ENCODE assay signal across 2 fruit fly cellular contexts in the genomic region with DNA sequence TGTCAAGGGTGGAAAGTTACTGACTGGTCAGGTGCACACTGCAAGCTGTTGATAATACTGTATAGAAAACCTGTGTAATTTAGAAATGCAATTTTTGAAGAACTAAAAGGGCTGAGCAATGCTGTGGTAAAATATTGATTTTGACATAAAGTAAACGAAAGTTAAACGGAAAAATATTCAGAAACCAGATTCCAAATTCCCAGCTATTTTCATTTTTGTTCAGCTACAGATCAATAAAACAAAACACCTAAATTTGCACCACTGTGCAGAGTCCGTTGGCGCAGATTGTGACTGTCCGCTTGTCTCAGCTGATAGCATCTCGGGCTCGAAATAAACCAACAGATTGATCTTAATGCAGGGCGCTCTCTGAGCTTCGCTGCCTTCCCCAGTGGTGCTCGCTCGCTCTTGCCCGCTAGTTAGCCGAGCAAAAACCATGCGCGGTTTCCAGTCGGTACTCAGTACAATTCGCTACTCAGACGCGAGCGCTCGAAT.
TF ChIP-seq lines count a peak whose summit lies in the region.

A gene (plus strand): TSS at position 452 of the 492 bp plus-strand sequence.

TF ChIP-seq in whole organism, embryonic, 481 proteins besides CTCF, POLR2A, EP300 and RAD21 (continued from another document and continues in another):
- TF ChIP-seq Bgb (GFP tag; IDR thresholded peaks at IDR 0.05; lab: Robert Waterston, UW; ENCODE audit: partially characterized antibody) (peak; percentile 24; the same call in 1 of the 2 replicates), CG8478 (optimal IDR thresholded peaks at IDR 0.05; lab: Kevin White, UChicago) (no peak), D (optimal IDR thresholded peaks at IDR 0.05; lab: Kevin White, UChicago) (no peak), D (GFP tag; optimal IDR thresholded peaks at IDR 0.05; lab: Kevin White, UChicago) (no peak), CG12299 (tag; optimal IDR thresholded peaks at IDR 0.05; lab: Kevin White, UChicago) (no peak), CG10209 (GFP tag; optimal IDR thresholded peaks at IDR 0.05; lab: Kevin White, UChicago) (no peak), ind (GFP tag; optimal IDR thresholded peaks at IDR 0.05; lab: Kevin White, UChicago) (peak; percentile 25), CG2199 (GFP tag; IDR thresholded peaks at IDR 0.05; lab: Robert Waterston, UW) (0 out of 3 replicates have a peak, but pooled peaks have one; percentile 64), chinmo (GFP tag; IDR thresholded peaks at IDR 0.05; lab: Robert Waterston, UW; ENCODE audit: partially characterized antibody) (peak; percentile 93), slbo (GFP tag; IDR thresholded peaks at IDR 0.05; lab: Robert Waterston, UW) (no peak), da (GFP tag; optimal IDR thresholded peaks at IDR 0.05; lab: Kevin White, UChicago) (no peak), CG11398 (GFP tag; optimal IDR thresholded peaks at IDR 0.05; lab: Kevin White, UChicago) (no peak), CG18262 (tag; optimal IDR thresholded peaks at IDR 0.05; lab: Kevin White, UChicago) (no peak), Fer1 (GFP tag; optimal IDR thresholded peaks at IDR 0.05; lab: Kevin White, UChicago) (peak; percentile 30), CG14441 (GFP tag; IDR thresholded peaks at IDR 0.05; lab: Robert Waterston, UW) (peak; percentile 45; the same call in 1 of the 2 replicates), CG34376 (GFP tag; optimal IDR thresholded peaks at IDR 0.05; lab: Kevin White, UChicago) (peak; percentile 79), YL-1 (GFP tag; optimal IDR thresholded peaks at IDR 0.05; lab: Kevin White, UChicago) (no peak), CG2678 (tag; optimal IDR thresholded peaks at IDR 0.05; lab: Kevin White, UChicago) (peak; percentile 55), CG10321 (GFP tag; IDR thresholded peaks at IDR 0.05; lab: Robert Waterston, UW) (no peak), CG32532 (GFP tag; IDR thresholded peaks at IDR 0.05; lab: Robert Waterston, UW) (peak; percentile 58; the same call in 1 of the 2 replicates), sens (GFP tag; lab: Kevin White, UChicago) (peak; percentile 39), Sox100B (GFP tag; optimal IDR thresholded peaks at IDR 0.05; lab: Kevin White, UChicago) (peak; percentile 31), CG18599 (GFP tag; optimal IDR thresholded peaks at IDR 0.05; lab: Kevin White, UChicago) (no peak), Dfd (GFP tag; optimal IDR thresholded peaks at IDR 0.05; lab: Kevin White, UChicago) (no peak), zen (tag; optimal IDR thresholded peaks at IDR 0.05; lab: Kevin White, UChicago) (no peak), trh (GFP tag; optimal IDR thresholded peaks at IDR 0.05; lab: Kevin White, UChicago) (no peak), so (GFP tag; IDR thresholded peaks at IDR 0.05; lab: Robert Waterston, UW) (0 out of 3 replicates have a peak, but pooled peaks have one; percentile 7), crc (GFP tag; optimal IDR thresholded peaks at IDR 0.05; lab: Kevin White, UChicago) (no peak), mirr (GFP tag; optimal IDR thresholded peaks at IDR 0.05; lab: Kevin White, UChicago) (peak; percentile 34), pita (GFP tag; optimal IDR thresholded peaks at IDR 0.05; lab: Kevin White, UChicago) (no peak), CG17361 (GFP tag; IDR thresholded peaks at IDR 0.05; lab: Robert Waterston, UW) (0 out of 3 replicates have a peak, but pooled peaks have one; percentile 39), D19B (GFP tag; optimal IDR thresholded peaks at IDR 0.05; lab: Kevin White, UChicago) (peak; percentile 6), vvl (GFP tag; IDR thresholded peaks at IDR 0.05; lab: Robert Waterston, UW) (peak; percentile 23; the same call in 1 of the 2 replicates), lab (GFP tag; optimal IDR thresholded peaks at IDR 0.05; lab: Kevin White, UChicago) (peak; percentile 48), lbe (GFP tag; optimal IDR thresholded peaks at IDR 0.05; lab: Kevin White, UChicago) (peak; percentile 39), CG11085 (GFP tag; IDR thresholded peaks at IDR 0.05; lab: Robert Waterston, UW) (no peak), ham (GFP tag; IDR thresholded peaks at IDR 0.05; lab: Robert Waterston, UW) (no peak), CG5953 (GFP tag; IDR thresholded peaks at IDR 0.05; lab: Robert Waterston, UW) (no peak), CG13287 (GFP tag; IDR thresholded peaks at IDR 0.05; lab: Robert Waterston, UW; ENCODE audit: partially characterized antibody) (peak; percentile 50; the same call in 1 of the 2 replicates), btn (GFP tag; optimal IDR thresholded peaks at IDR 0.05; lab: Kevin White, UChicago) (no peak), gt (GFP tag; IDR thresholded peaks at IDR 0.05; lab: Robert Waterston, UW) (no peak), CG31441 (GFP tag; IDR thresholded peaks at IDR 0.05; lab: Robert Waterston, UW) (peak; percentile 30; the same call in 1 of the 2 replicates), usp (GFP tag; optimal IDR thresholded peaks at IDR 0.05; lab: Kevin White, UChicago) (no peak), ATbp (GFP tag; optimal IDR thresholded peaks at IDR 0.05; lab: Kevin White, UChicago) (no peak), CG6654 (GFP tag; optimal IDR thresholded peaks at IDR 0.05; lab: Kevin White, UChicago) (no peak), CrebB (tag; optimal IDR thresholded peaks at IDR 0.05; lab: Kevin White, UChicago) (no peak), al (GFP tag; IDR thresholded peaks at IDR 0.05; lab: Robert Waterston, UW) (no peak), dmrt99B (tag; optimal IDR thresholded peaks at IDR 0.05; lab: Kevin White, UChicago) (peak; percentile 56), Med (GFP tag; lab: Kevin White, UChicago) (peak; percentile 77), ato (GFP tag; IDR thresholded peaks at IDR 0.05; lab: Robert Waterston, UW; ENCODE audit: partially characterized antibody) (no peak), nerfin-2 (GFP tag; IDR thresholded peaks at IDR 0.05; lab: Robert Waterston, UW; ENCODE audit: partially characterized antibody) (0 out of 2 replicates have a peak, but pooled peaks have one; percentile 31), CG7271 (tag; optimal IDR thresholded peaks at IDR 0.05; lab: Kevin White, UChicago) (no peak), CG5180 (GFP tag; optimal IDR thresholded peaks at IDR 0.05; lab: Kevin White, UChicago) (no peak), CG13894 (tag; optimal IDR thresholded peaks at IDR 0.05; lab: Kevin White, UChicago) (peak; percentile 38), Atf6 (GFP tag; IDR thresholded peaks at IDR 0.05; lab: Robert Waterston, UW) (peak; percentile 48; the same call in 1 of the 2 replicates), pros (GFP tag; optimal IDR thresholded peaks at IDR 0.05; lab: Kevin White, UChicago) (peak; percentile 7), Side (GFP tag; optimal IDR thresholded peaks at IDR 0.05; lab: Kevin White, UChicago) (no peak), oc (tag; optimal IDR thresholded peaks at IDR 0.05; lab: Kevin White, UChicago) (no peak), ara (GFP tag; IDR thresholded peaks at IDR 0.05; lab: Robert Waterston, UW) (no peak), scrt (GFP tag; optimal IDR thresholded peaks at IDR 0.05; lab: Kevin White, UChicago) (no peak), CG4424 (GFP tag; optimal IDR thresholded peaks at IDR 0.05; lab: Kevin White, UChicago) (peak; percentile 24), CG2202 (tag; optimal IDR thresholded peaks at IDR 0.05; lab: Kevin White, UChicago) (no peak)

TF ChIP-seq in whole organism, prepupa, 60 proteins besides CTCF, POLR2A, EP300 and RAD21 (continued from another document):
- TF ChIP-seq Eip93F (GFP tag; optimal IDR thresholded peaks at IDR 0.05; lab: Kevin White, UChicago) (no peak), fkh (GFP tag; optimal IDR thresholded peaks at IDR 0.05; lab: Kevin White, UChicago) (no peak), fd59A (GFP tag; optimal IDR thresholded peaks at IDR 0.05; lab: Kevin White, UChicago) (peak; percentile 29), acj6 (GFP tag; optimal IDR thresholded peaks at IDR 0.05; lab: Kevin White, UChicago) (peak; percentile 50), Eip78C (GFP tag; lab: Kevin White, UChicago) (peak; percentile 91), CG6276 (GFP tag; optimal IDR thresholded peaks at IDR 0.05; lab: Kevin White, UChicago) (peak; percentile 60), Eip75B (GFP tag; optimal IDR thresholded peaks at IDR 0.05; lab: Kevin White, UChicago) (peak; percentile 74), fd85E (GFP tag; optimal IDR thresholded peaks at IDR 0.05; lab: Kevin White, UChicago) (no peak)
